Worm (Caenorhabditis elegans): ENCODE results near the gene F56H9.9.

- TF ChIP-seq nhr-6 (tag; optimal IDR thresholded peaks at IDR 0.05) (no peak), nhr-12 (tag; optimal IDR thresholded peaks at IDR 0.05) (no peak), ama-1 (optimal IDR thresholded peaks at IDR 0.05) (no peak), ztf-4 (tag; optimal IDR thresholded peaks at IDR 0.05) (no peak)
Observed at ce11 chrV:12633046-12633445, 8.8 kb upstream of the F56H9.9 start.
